Fruit fly (Drosophila melanogaster) Kc167 (cell line): Measurements from ENCODE around the gene Fancl.

Experiments
- Myc ChIP-seq: fragments of >200 bp; optimal IDR thresholded peaks from 2 replicates; lab custom pipeline; 2017; ENCODE audit warnings: missing external identifiers
- h ChIP-seq: fragments of >200 bp; optimal IDR thresholded peaks from 3 replicates; lab custom pipeline; 2018; ENCODE audit warnings: missing external identifiers
- ttk ChIP-seq: sonication (Bioruptor generic); optimal IDR thresholded peaks from 2 replicates; lab custom pipeline; 2017; ENCODE audit warnings: missing external identifiers

- TF ChIP-seq Myc (lab: Kevin White, UChicago), result no peak
- TF ChIP-seq ttk (lab: Kevin White, UChicago), result no peak
- TF ChIP-seq h, result no peak
Observed at dm6 chr3R:10084914-10085313, 32.2 kb upstream of the Fancl start.
